Worm (Caenorhabditis elegans): Measurements from ENCODE around the gene srw-138.

DNA sequence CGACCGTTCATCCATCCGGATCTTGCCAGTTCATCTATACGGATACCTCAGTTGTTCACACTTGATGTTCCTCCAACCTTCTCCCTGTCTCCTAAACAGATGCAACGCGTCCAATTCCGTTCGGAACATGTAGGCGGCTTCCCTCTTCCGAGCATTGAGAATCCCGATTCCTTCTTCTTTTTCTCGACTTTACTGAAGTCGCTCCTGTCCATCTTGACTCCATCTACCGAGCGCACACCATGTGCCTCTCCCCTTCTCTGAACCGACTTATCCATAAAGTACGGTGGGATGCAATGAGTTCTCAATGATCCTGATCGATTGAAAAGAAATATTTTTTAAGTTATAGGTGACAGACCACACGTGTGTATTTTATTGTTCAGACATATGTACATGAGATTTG, 29.2 kb upstream of the srw-138 start:
- TF ChIP-seq hmg-20 (GFP tag; IDR thresholded peaks at IDR 0.05), result no peak
- TF ChIP-seq B0019.2 (GFP tag; conservative IDR thresholded peaks at IDR 0.05), result no peak
- no peak for TF ChIP-seq ama-1 (optimal IDR thresholded peaks at IDR 0.05)
- no peak for TF ChIP-seq ama-1 (GFP tag; optimal IDR thresholded peaks at IDR 0.05)
- no peak for TF ChIP-seq lir-1 (GFP tag; conservative IDR thresholded peaks at IDR 0.05)
- no peak for TF ChIP-seq ets-4 (GFP tag; optimal IDR thresholded peaks at IDR 0.05)
- no peak for TF ChIP-seq F55B11.4 (tag; optimal IDR thresholded peaks at IDR 0.05; ENCODE audit: borderline replicate concordance, insufficient read depth)
- TF ChIP-seq F49E8.2 (tag; optimal IDR thresholded peaks at IDR 0.05; ENCODE audit: insufficient read depth), result no peak
- no peak for TF ChIP-seq F52B5.7 (tag; optimal IDR thresholded peaks at IDR 0.05)
- TF ChIP-seq efl-1 (GFP tag; optimal IDR thresholded peaks at IDR 0.05), result no peak
- no peak for TF ChIP-seq sea-2 (GFP tag; IDR thresholded peaks at IDR 0.05)
- TF ChIP-seq dpl-1 (GFP tag; optimal IDR thresholded peaks at IDR 0.05), result no peak
- TF ChIP-seq F37B4.10 (GFP tag; IDR thresholded peaks at IDR 0.05), result no peak
- no peak for TF ChIP-seq snpc-4 (GFP tag; optimal IDR thresholded peaks at IDR 0.05)
- TF ChIP-seq snpc-4 (tag; optimal IDR thresholded peaks at IDR 0.05), result no peak
- no peak for TF ChIP-seq Y53G8AR.9 (GFP tag; conservative IDR thresholded peaks at IDR 0.05)

Measured in whole organism, young adult.